Worm (Caenorhabditis elegans): ENCODE data around the gene C08B6.10.

Gene C08B6.10

ce11 chrV:10124799-10125548, at the start of gene C08B6.10:
Gene C08B6.10 (plus strand): TSS chrV:10125498.
- no peak for TF ChIP-seq ztf-3 (GFP tag; optimal IDR thresholded peaks at IDR 0.05)
- TF ChIP-seq madf-6 (GFP tag; IDR thresholded peaks at IDR 0.05): no peak
- no peak for TF ChIP-seq him-1 (tag; optimal IDR thresholded peaks at IDR 0.05)
- TF ChIP-seq madf-3 (GFP tag; IDR thresholded peaks at IDR 0.05): no peak
- no peak for TF ChIP-seq F57C9.4 (tag; optimal IDR thresholded peaks at IDR 0.05)
- TF ChIP-seq zim-3 (tag; optimal IDR thresholded peaks at IDR 0.05): no peak
- no peak for TF ChIP-seq F23B12.7 (tag; optimal IDR thresholded peaks at IDR 0.05; ENCODE audit: insufficient read depth)
- no peak for TF ChIP-seq lin-54 (GFP tag; optimal IDR thresholded peaks at IDR 0.05)
- TF ChIP-seq K11D2.4 (GFP tag; IDR thresholded peaks at IDR 0.05): no peak
- no peak for TF ChIP-seq sea-2 (GFP tag; IDR thresholded peaks at IDR 0.05)
- no peak for TF ChIP-seq mel-28 (tag; optimal IDR thresholded peaks at IDR 0.05; ENCODE audit: borderline replicate concordance)
- TF ChIP-seq Y56A3A.18 (GFP tag; IDR thresholded peaks at IDR 0.05): no peak
- no peak for TF ChIP-seq cebp-1 (GFP tag; IDR thresholded peaks at IDR 0.05)
- TF ChIP-seq cebp-1 (tag; optimal IDR thresholded peaks at IDR 0.05): no peak
- TF ChIP-seq sptf-2 (GFP tag; optimal IDR thresholded peaks at IDR 0.05): no peak

ce11 chrV:10078244-10078643, 47.1 kb upstream of the C08B6.10 start, which contains the start of gene R04B5.1:
Gene R04B5.1 (minus strand): TSS chrV:10078344.
- no peak for TF ChIP-seq attf-3 (GFP tag; conservative IDR thresholded peaks at IDR 0.05)
- TF ChIP-seq ztf-26 (tag; optimal IDR thresholded peaks at IDR 0.05): no peak
- TF ChIP-seq zim-3 (tag; optimal IDR thresholded peaks at IDR 0.05): no peak
- TF ChIP-seq nfyb-1 (GFP tag; IDR thresholded peaks at IDR 0.05): no peak
- TF ChIP-seq rpc-1 (optimal IDR thresholded peaks at IDR 0.05): no peak
- no peak for TF ChIP-seq rpc-1 (tag; optimal IDR thresholded peaks at IDR 0.05)
- TF ChIP-seq ceh-27 (GFP tag; optimal IDR thresholded peaks at IDR 0.05): no peak
- TF ChIP-seq egl-18 (GFP tag; IDR thresholded peaks at IDR 0.05): no peak
- no peak for TF ChIP-seq B0019.2 (GFP tag; conservative IDR thresholded peaks at IDR 0.05)
- TF ChIP-seq nfya-1 (tag; optimal IDR thresholded peaks at IDR 0.05; ENCODE audit: borderline replicate concordance, insufficient read depth): no peak
- TF ChIP-seq hmg-1.2 (GFP tag; IDR thresholded peaks at IDR 0.05): no peak

ce11 chrV:10080905-10081304, 44.4 kb upstream of the C08B6.10 start:
- TF ChIP-seq madf-10 (tag; optimal IDR thresholded peaks at IDR 0.05) (no peak), mxl-1 (tag; optimal IDR thresholded peaks at IDR 0.05) (no peak), F10E7.11 (tag; optimal IDR thresholded peaks at IDR 0.05) (no peak), B0261.1 (tag; optimal IDR thresholded peaks at IDR 0.05) (no peak), pha-4 (tag; optimal IDR thresholded peaks at IDR 0.05) (no peak), lir-1 (GFP tag; conservative IDR thresholded peaks at IDR 0.05) (no peak), sea-2 (GFP tag; IDR thresholded peaks at IDR 0.05) (no peak), repo-1 (tag; optimal IDR thresholded peaks at IDR 0.05) (no peak), lag-1 (GFP tag; IDR thresholded peaks at IDR 0.05) (no peak), hsf-1 (GFP tag; IDR thresholded peaks at IDR 0.05) (no peak), zfh-2 (GFP tag; conservative IDR thresholded peaks at IDR 0.05) (no peak), aptf-2 (GFP tag; conservative IDR thresholded peaks at IDR 0.05) (no peak), F33H1.4 (GFP tag; IDR thresholded peaks at IDR 0.05) (no peak), F49E8.2 (tag; optimal IDR thresholded peaks at IDR 0.05; ENCODE audit: insufficient read depth) (no peak), B0336.3 (GFP tag; IDR thresholded peaks at IDR 0.05) (no peak), madf-6 (GFP tag; IDR thresholded peaks at IDR 0.05) (no peak), D2030.7 (GFP tag; IDR thresholded peaks at IDR 0.05) (no peak)
